Worm (Caenorhabditis elegans) whole organism, L2 larva: ENCODE data around the gene clec-85.

Experiments used
- C34F6.9 ChIP-seq: fragments of 150-350 bp; optimal IDR thresholded peaks from 2 replicates; lab custom pipeline; 2014; ENCODE audit warnings: missing biosample characterization, missing genetic modification characterization
- ama-1 ChIP-seq: fragments of 150-350 bp; optimal IDR thresholded peaks from 2 replicates; lab custom pipeline; 2018; ENCODE audit warnings: inconsistent platforms
- blmp-1 ChIP-seq: sonication (generic microtip); optimal IDR thresholded peaks from 2 replicates; lab custom pipeline; 2017; ENCODE audit warnings: missing genetic modification characterization, mild to moderate bottlenecking, missing compliant biosample characterization, antibody characterized with exemption, moderate library complexity; ENCODE audit not compliant: insufficient read depth
- crh-2 ChIP-seq: sonication (generic microtip); optimal IDR thresholded peaks from 2 replicates; lab custom pipeline; 2017; ENCODE audit warnings: missing biosample characterization, missing genetic modification characterization
- elt-1 ChIP-seq: fragments of 150-350 bp; optimal IDR thresholded peaks from 2 replicates; lab custom pipeline; 2014; ENCODE audit warnings: missing biosample characterization, missing genetic modification characterization
- elt-3 ChIP-seq: sonication (generic microtip); optimal IDR thresholded peaks from 2 replicates; lab custom pipeline; 2017; ENCODE audit warnings: missing biosample characterization, missing genetic modification characterization
- fos-1 ChIP-seq: fragments of 150-350 bp; optimal IDR thresholded peaks from 2 replicates; lab custom pipeline; 2014; ENCODE audit warnings: missing biosample characterization, missing genetic modification characterization
- nhr-237 ChIP-seq: fragments of 150-350 bp; optimal IDR thresholded peaks from 2 replicates; lab custom pipeline; 2014; ENCODE audit warnings: missing biosample characterization, missing genetic modification characterization
- nhr-25 ChIP-seq: fragments of 150-350 bp; sonication (generic microtip); optimal IDR thresholded peaks from 3 replicates; lab custom pipeline; 2014; ENCODE audit warnings: missing biosample characterization, missing genetic modification characterization
- nhr-77 ChIP-seq: fragments of 150-350 bp; optimal IDR thresholded peaks from 2 replicates; lab custom pipeline; 2014; ENCODE audit warnings: missing biosample characterization, missing genetic modification characterization
- sma-3 ChIP-seq: sonication (generic microtip); optimal IDR thresholded peaks from 2 replicates; lab custom pipeline; 2016; ENCODE audit warnings: missing genetic modification reagents, missing genetic modification characterization, missing compliant biosample characterization
- snpc-4 ChIP-seq: fragments of 150-350 bp; optimal IDR thresholded peaks from 2 replicates; lab custom pipeline; 2014; ENCODE audit warnings: missing biosample characterization, missing genetic modification characterization
- ztf-4 ChIP-seq: fragments of 150-350 bp; optimal IDR thresholded peaks from 2 replicates; lab custom pipeline; 2014; ENCODE audit warnings: missing biosample characterization, missing genetic modification characterization

DNA sequence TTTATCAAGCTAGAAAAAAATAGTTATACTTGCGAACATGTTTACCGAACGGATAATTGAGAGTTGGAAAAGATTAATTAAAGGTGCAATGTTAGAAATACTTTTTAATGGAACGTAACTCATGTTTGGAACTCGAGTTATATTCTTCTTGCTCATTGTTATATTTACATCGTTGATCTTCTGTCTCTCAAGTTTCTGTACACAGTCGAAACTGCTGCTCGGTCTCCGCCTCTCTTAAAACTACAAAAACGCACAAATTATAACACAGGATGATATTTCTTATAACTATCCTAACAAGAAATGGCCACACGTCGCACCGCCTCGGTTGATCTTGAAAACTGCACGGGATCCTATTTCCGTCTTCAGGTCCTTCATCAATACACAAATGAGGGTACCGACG, 16.2 kb upstream of the clec-85 start, which contains the start of gene pudl-2:
- TF ChIP-seq crh-2 (tag; lab: Kevin White, UChicago) (no peak), blmp-1 (tag; lab: Kevin White, UChicago) (no peak), nhr-77 (tag; lab: Kevin White, UChicago) (no peak), elt-1 (tag; lab: Kevin White, UChicago) (no peak), snpc-4 (tag; lab: Kevin White, UChicago) (no peak), fos-1 (no peak), elt-3 (tag; lab: Kevin White, UChicago) (no peak), sma-3 (GFP tag; lab: Kevin White, UChicago) (no peak), nhr-25 (no peak), ztf-4 (tag; lab: Kevin White, UChicago) (no peak), nhr-237 (no peak), C34F6.9 (tag; lab: Kevin White, UChicago) (no peak), ama-1 (lab: Kevin White, UChicago) (no peak)
